Worm (Caenorhabditis elegans): ENCODE data around the gene F38A1.8.

Gene F38A1.8

ce11 chrIV:1215536-1215935, 24.1 kb downstream of the F38A1.8 start:
- TF ChIP-seq mab-5 (tag; optimal IDR thresholded peaks at IDR 0.05) (no peak), ztf-1 (GFP tag; conservative IDR thresholded peaks at IDR 0.05) (no peak), ceh-82 (tag; optimal IDR thresholded peaks at IDR 0.05) (no peak), nhr-12 (tag; optimal IDR thresholded peaks at IDR 0.05) (no peak), unc-62 (GFP tag; optimal IDR thresholded peaks at IDR 0.05) (no peak), unc-39 (tag; optimal IDR thresholded peaks at IDR 0.05) (no peak), zag-1 (tag; optimal IDR thresholded peaks at IDR 0.05) (no peak), ama-1 (optimal IDR thresholded peaks at IDR 0.05) (no peak), nhr-21 (tag; optimal IDR thresholded peaks at IDR 0.05) (no peak), peb-1 (tag; optimal IDR thresholded peaks at IDR 0.05) (no peak), elt-1 (tag; optimal IDR thresholded peaks at IDR 0.05) (no peak), skn-1 (tag; optimal IDR thresholded peaks at IDR 0.05) (no peak), blmp-1 (tag; optimal IDR thresholded peaks at IDR 0.05; ENCODE audit: insufficient read depth) (no peak), fos-1 (tag; optimal IDR thresholded peaks at IDR 0.05) (no peak), lin-13 (GFP tag; optimal IDR thresholded peaks at IDR 0.05) (no peak), nhr-23 (tag; optimal IDR thresholded peaks at IDR 0.05) (no peak), nhr-6 (tag; optimal IDR thresholded peaks at IDR 0.05) (no peak)

- no peak for TF ChIP-seq unc-39 (tag; optimal IDR thresholded peaks at IDR 0.05)
- TF ChIP-seq mab-5 (tag; optimal IDR thresholded peaks at IDR 0.05), result no peak
- peak; percentile 38 for TF ChIP-seq C34F6.9 (tag; optimal IDR thresholded peaks at IDR 0.05)
- TF ChIP-seq ztf-1 (GFP tag; conservative IDR thresholded peaks at IDR 0.05), result no peak
- TF ChIP-seq egl-27 (tag; optimal IDR thresholded peaks at IDR 0.05), result no peak
- no peak for TF ChIP-seq ZK546.5 (tag; optimal IDR thresholded peaks at IDR 0.05)
- peak in 1 of 2 experiments; percentile 31 for TF ChIP-seq lsy-2 (tag; optimal IDR thresholded peaks at IDR 0.05)
- TF ChIP-seq nhr-25 (tag; optimal IDR thresholded peaks at IDR 0.05), result no peak
- peak; percentile 38 for TF ChIP-seq unc-55 (GFP tag; optimal IDR thresholded peaks at IDR 0.05)
- no peak for TF ChIP-seq sma-9 (GFP tag; optimal IDR thresholded peaks at IDR 0.05)
- no peak for TF ChIP-seq sma-9 (tag; optimal IDR thresholded peaks at IDR 0.05)
- TF ChIP-seq ama-1 (optimal IDR thresholded peaks at IDR 0.05), result no peak
- TF ChIP-seq nhr-129 (tag; optimal IDR thresholded peaks at IDR 0.05), result peak; percentile 38
- TF ChIP-seq dmd-4 (tag; optimal IDR thresholded peaks at IDR 0.05), result no peak
- TF ChIP-seq skn-1 (tag; optimal IDR thresholded peaks at IDR 0.05), result no peak
- peak; percentile 49 for TF ChIP-seq lin-11 (tag; optimal IDR thresholded peaks at IDR 0.05)
- no peak for TF ChIP-seq blmp-1 (tag; optimal IDR thresholded peaks at IDR 0.05; ENCODE audit: insufficient read depth)
These were observed 26.5 kb downstream of the F38A1.8 start for ce11 chrIV:1213192-1213591.

ce11 chrIV:1212357-1212756, 27.3 kb downstream of the F38A1.8 start:
- TF ChIP-seq ama-1 (optimal IDR thresholded peaks at IDR 0.05) (no peak), ztf-11 (tag; optimal IDR thresholded peaks at IDR 0.05) (no peak), lsy-2 (tag; optimal IDR thresholded peaks at IDR 0.05) (no peak), R02D3.7 (tag; optimal IDR thresholded peaks at IDR 0.05) (no peak), blmp-1 (tag; optimal IDR thresholded peaks at IDR 0.05; ENCODE audit: insufficient read depth) (no peak), sma-9 (GFP tag; optimal IDR thresholded peaks at IDR 0.05) (no peak), sma-9 (tag; optimal IDR thresholded peaks at IDR 0.05) (no peak), ZK546.5 (tag; optimal IDR thresholded peaks at IDR 0.05) (no peak), ztf-1 (GFP tag; conservative IDR thresholded peaks at IDR 0.05) (no peak), unc-55 (GFP tag; optimal IDR thresholded peaks at IDR 0.05) (no peak), C34F6.9 (tag; optimal IDR thresholded peaks at IDR 0.05) (no peak), mbf-1 (tag; optimal IDR thresholded peaks at IDR 0.05) (no peak), lin-11 (tag; optimal IDR thresholded peaks at IDR 0.05) (no peak), gmeb-1 (tag; optimal IDR thresholded peaks at IDR 0.05) (no peak), ceh-16 (tag; optimal IDR thresholded peaks at IDR 0.05) (no peak), Y55F3AM.14 (GFP tag; optimal IDR thresholded peaks at IDR 0.05) (no peak), ztf-4 (tag; optimal IDR thresholded peaks at IDR 0.05) (no peak), nhr-10 (tag; optimal IDR thresholded peaks at IDR 0.05) (no peak)

DNA sequence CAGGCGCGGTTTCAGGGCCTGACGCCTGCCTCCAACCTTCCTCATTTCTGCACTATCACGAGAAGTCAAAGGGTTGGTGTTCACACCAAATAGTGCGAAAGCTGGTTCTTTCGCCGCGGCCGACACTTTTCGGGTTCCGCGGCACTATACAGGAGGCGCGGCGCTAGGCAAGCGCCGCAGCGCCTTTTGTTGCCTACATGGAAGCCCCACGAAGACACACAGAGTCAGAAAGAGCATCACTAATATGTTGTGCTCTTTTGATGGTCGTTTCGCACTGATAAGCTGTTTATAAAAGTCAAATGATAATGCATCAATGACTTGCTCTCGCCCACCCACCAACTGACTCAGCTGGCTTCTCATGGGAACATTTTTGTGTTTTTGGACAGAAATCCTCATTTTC, 27.8 kb downstream of the F38A1.8 start:
- TF ChIP-seq fos-1 (tag; optimal IDR thresholded peaks at IDR 0.05) (peak; percentile 78), snpc-4 (tag; optimal IDR thresholded peaks at IDR 0.05) (peak; percentile 62), C34F6.9 (tag; optimal IDR thresholded peaks at IDR 0.05) (no peak)
